5 worm cellular contexts compared by ENCODE assay signal in genomic region chrIV:12086498-12086897, ce11.
TF ChIP-seq lines count a peak whose summit lies in the region.

No protein-coding gene starts in this region.

TF ChIP-seq in whole organism, L1 larva, 84 proteins besides CTCF, POLR2A, EP300 and RAD21 (continues in another document):
- no peak for TF ChIP-seq nhr-28 (tag; optimal IDR thresholded peaks at IDR 0.05; lab: Kevin White, UChicago)
- TF ChIP-seq ces-1 (GFP tag; optimal IDR thresholded peaks at IDR 0.05; lab: Kevin White, UChicago): no peak
- TF ChIP-seq lir-3 (tag; optimal IDR thresholded peaks at IDR 0.05; lab: Kevin White, UChicago; ENCODE audit: poor library complexity): peak; percentile 34
- no peak for TF ChIP-seq efl-3 (GFP tag; optimal IDR thresholded peaks at IDR 0.05; lab: Kevin White, UChicago)
- TF ChIP-seq snu-23 (GFP tag; optimal IDR thresholded peaks at IDR 0.05; lab: Kevin White, UChicago): peak; percentile 80
- peak in 4 of 6 experiments; percentile 41 to 59 (median 48) for TF ChIP-seq elt-3 (tag; optimal IDR thresholded peaks at IDR 0.05; lab: Kevin White, UChicago)
- no peak for TF ChIP-seq nhr-84 (tag; optimal IDR thresholded peaks at IDR 0.05; lab: Kevin White, UChicago)
- TF ChIP-seq hlh-4 (tag; optimal IDR thresholded peaks at IDR 0.05; lab: Kevin White, UChicago): no peak
- TF ChIP-seq C04F5.9 (tag; optimal IDR thresholded peaks at IDR 0.05; lab: Kevin White, UChicago): no peak
- no peak for TF ChIP-seq pax-3 (tag; optimal IDR thresholded peaks at IDR 0.05; lab: Kevin White, UChicago)
- TF ChIP-seq jun-1 (tag; optimal IDR thresholded peaks at IDR 0.05; lab: Kevin White, UChicago): no peak
- peak; percentile 67 for TF ChIP-seq mep-1 (tag; optimal IDR thresholded peaks at IDR 0.05; lab: Kevin White, UChicago)
- TF ChIP-seq pag-3 (tag; optimal IDR thresholded peaks at IDR 0.05; lab: Kevin White, UChicago; ENCODE audit: borderline replicate concordance, insufficient read depth): no peak
- TF ChIP-seq ets-5 (GFP tag; IDR thresholded peaks at IDR 0.05; lab: Robert Waterston, UW): no peak
- TF ChIP-seq ceh-8 (GFP tag; optimal IDR thresholded peaks at IDR 0.05; lab: Kevin White, UChicago): peak; percentile 36
- peak; percentile 56 to 59 for TF ChIP-seq lsy-2 (tag; optimal IDR thresholded peaks at IDR 0.05; lab: Kevin White, UChicago)
- TF ChIP-seq pqm-1 (tag; optimal IDR thresholded peaks at IDR 0.05; lab: Kevin White, UChicago): no peak
- TF ChIP-seq ceh-63 (GFP tag; optimal IDR thresholded peaks at IDR 0.05; lab: Kevin White, UChicago): no peak

TF ChIP-seq in whole organism, L3 larva, 47 proteins besides CTCF, POLR2A, EP300 and RAD21 (continues in another document):
- TF ChIP-seq jun-1 (tag; optimal IDR thresholded peaks at IDR 0.05; lab: Kevin White, UChicago) (no peak), R02D3.7 (tag; optimal IDR thresholded peaks at IDR 0.05; lab: Kevin White, UChicago) (peak; percentile 52), ama-1 (optimal IDR thresholded peaks at IDR 0.05; lab: Kevin White, UChicago) (peak; percentile 71), lin-39 (tag; optimal IDR thresholded peaks at IDR 0.05; lab: Kevin White, UChicago) (peak; percentile 86), lsy-12 (tag; optimal IDR thresholded peaks at IDR 0.05; lab: Kevin White, UChicago) (peak; percentile 84), fos-1 (tag; optimal IDR thresholded peaks at IDR 0.05; lab: Kevin White, UChicago) (no peak), nhr-76 (tag; optimal IDR thresholded peaks at IDR 0.05; lab: Kevin White, UChicago) (peak; percentile 48), nhr-67 (tag; optimal IDR thresholded peaks at IDR 0.05; lab: Kevin White, UChicago) (no peak), pqm-1 (tag; optimal IDR thresholded peaks at IDR 0.05; lab: Kevin White, UChicago) (peak; percentile 16), tbx-2 (tag; optimal IDR thresholded peaks at IDR 0.05; lab: Kevin White, UChicago) (peak; percentile 63), lin-15B (tag; optimal IDR thresholded peaks at IDR 0.05; lab: Kevin White, UChicago) (peak; percentile 19), daf-12 (tag; optimal IDR thresholded peaks at IDR 0.05; lab: Kevin White, UChicago) (no peak), ceh-82 (tag; optimal IDR thresholded peaks at IDR 0.05; lab: Kevin White, UChicago) (no peak), hmg-11 (tag; optimal IDR thresholded peaks at IDR 0.05; lab: Kevin White, UChicago) (peak; percentile 85), nhr-11 (tag; optimal IDR thresholded peaks at IDR 0.05; lab: Kevin White, UChicago) (no peak), nhr-23 (tag; optimal IDR thresholded peaks at IDR 0.05; lab: Kevin White, UChicago) (peak; percentile 63), unc-62 (GFP tag; optimal IDR thresholded peaks at IDR 0.05; lab: Kevin White, UChicago) (no peak), pha-4 (tag; optimal IDR thresholded peaks at IDR 0.05; lab: Kevin White, UChicago) (peak; percentile 82), ztf-11 (tag; optimal IDR thresholded peaks at IDR 0.05; lab: Kevin White, UChicago) (no peak), eor-1 (tag; optimal IDR thresholded peaks at IDR 0.05; lab: Kevin White, UChicago) (no peak)

TF ChIP-seq in whole organism, early embryonic, 17 proteins besides CTCF, POLR2A, EP300 and RAD21:
- peak; percentile 67 for TF ChIP-seq tra-4 (tag; optimal IDR thresholded peaks at IDR 0.05; lab: Kevin White, UChicago)
- 0 out of 2 replicates have a peak, but pooled peaks have one; percentile 25 for TF ChIP-seq tbx-37 (GFP tag; conservative IDR thresholded peaks at IDR 0.05; lab: Robert Waterston, UW)
- peak; percentile 55 for TF ChIP-seq ceh-13 (GFP tag; optimal IDR thresholded peaks at IDR 0.05; lab: Kevin White, UChicago)
- peak; percentile 66 for TF ChIP-seq tbx-11 (GFP tag; IDR thresholded peaks at IDR 0.05; lab: Robert Waterston, UW)
- TF ChIP-seq aly-1 (tag; optimal IDR thresholded peaks at IDR 0.05; lab: Kevin White, UChicago): peak; percentile 85
- peak; percentile 84 for TF ChIP-seq scrt-1 (GFP tag; IDR thresholded peaks at IDR 0.05; lab: Robert Waterston, UW)
- peak; percentile 12 for TF ChIP-seq hnd-1 (tag; optimal IDR thresholded peaks at IDR 0.05; lab: Kevin White, UChicago)
- peak; percentile 66; the same call in 1 of the 2 replicates for TF ChIP-seq flt-1 (GFP tag; IDR thresholded peaks at IDR 0.05; lab: Robert Waterston, UW)
- TF ChIP-seq B0310.2 (tag; optimal IDR thresholded peaks at IDR 0.05; lab: Kevin White, UChicago): peak; percentile 61
- TF ChIP-seq ets-7 (tag; optimal IDR thresholded peaks at IDR 0.05; lab: Kevin White, UChicago): peak; percentile 6
- peak; percentile 76 for TF ChIP-seq sea-1 (GFP tag; conservative IDR thresholded peaks at IDR 0.05; lab: Robert Waterston, UW)
- TF ChIP-seq hmbx-1 (tag; optimal IDR thresholded peaks at IDR 0.05; lab: Kevin White, UChicago): peak; percentile 29
- TF ChIP-seq F13C5.2 (tag; optimal IDR thresholded peaks at IDR 0.05; lab: Kevin White, UChicago): peak; percentile 68
- no peak for TF ChIP-seq ama-1 (optimal IDR thresholded peaks at IDR 0.05; lab: Kevin White, UChicago)
- TF ChIP-seq ceh-36 (tag; optimal IDR thresholded peaks at IDR 0.05; lab: Kevin White, UChicago): peak; percentile 68
- TF ChIP-seq hmg-4 (GFP tag; optimal IDR thresholded peaks at IDR 0.05; lab: Kevin White, UChicago): peak; percentile 74
- peak; percentile 86 for TF ChIP-seq pes-1 (GFP tag; IDR thresholded peaks at IDR 0.05; lab: Robert Waterston, UW)
TF ChIP-seq in whole organism, early embryonic: peak in this region for 16.

TF ChIP-seq in whole organism, midembryonic, 9 proteins besides CTCF, POLR2A, EP300 and RAD21:
- TF ChIP-seq ztf-29 (GFP tag; IDR thresholded peaks at IDR 0.05; lab: Robert Waterston, UW) (peak; percentile 67), ztf-23 (GFP tag; IDR thresholded peaks at IDR 0.05; lab: Robert Waterston, UW) (peak; percentile 77), cog-1 (tag; optimal IDR thresholded peaks at IDR 0.05; lab: Kevin White, UChicago) (peak; percentile 37), T22C8.4 (GFP tag; IDR thresholded peaks at IDR 0.05; lab: Robert Waterston, UW) (peak; percentile 57; the same call in 1 of the 2 replicates), med-1 (GFP tag; optimal IDR thresholded peaks at IDR 0.05; lab: Kevin White, UChicago; ENCODE audit: insufficient read depth) (peak; percentile 50), flt-1 (GFP tag; IDR thresholded peaks at IDR 0.05; lab: Robert Waterston, UW) (peak; percentile 78), klf-2 (GFP tag; conservative IDR thresholded peaks at IDR 0.05; lab: Robert Waterston, UW) (peak; percentile 15; the same call in 1 of the 2 replicates), tab-1 (GFP tag; IDR thresholded peaks at IDR 0.05; lab: Robert Waterston, UW) (peak; percentile 84), ref-1 (GFP tag; conservative IDR thresholded peaks at IDR 0.05; lab: Robert Waterston, UW) (peak; percentile 56; the same call in 1 of the 2 replicates)

TF ChIP-seq in whole organism, young adult, 124 proteins besides CTCF, POLR2A, EP300 and RAD21 (continues in another document):
- TF ChIP-seq cebp-1 (GFP tag; IDR thresholded peaks at IDR 0.05; lab: Robert Waterston, UW) (no peak), cebp-1 (tag; optimal IDR thresholded peaks at IDR 0.05; lab: Kevin White, UChicago) (peak; percentile 79), madf-8 (GFP tag; conservative IDR thresholded peaks at IDR 0.05; lab: Robert Waterston, UW) (0 out of 2 replicates have a peak, but pooled peaks have one; percentile 29), die-1 (tag; optimal IDR thresholded peaks at IDR 0.05; lab: Kevin White, UChicago) (peak; percentile 96), nfya-1 (tag; optimal IDR thresholded peaks at IDR 0.05; lab: Kevin White, UChicago; ENCODE audit: borderline replicate concordance, insufficient read depth) (no peak), lag-1 (GFP tag; IDR thresholded peaks at IDR 0.05; lab: Robert Waterston, UW) (no peak), ztf-25 (GFP tag; IDR thresholded peaks at IDR 0.05; lab: Robert Waterston, UW) (peak; percentile 88), efl-1 (GFP tag; optimal IDR thresholded peaks at IDR 0.05; lab: Kevin White, UChicago) (peak; percentile 41), bed-1 (GFP tag; IDR thresholded peaks at IDR 0.05; lab: Robert Waterston, UW) (no peak), Y95B8A.8 (GFP tag; IDR thresholded peaks at IDR 0.05; lab: Robert Waterston, UW) (peak; percentile 76; the same call in 1 of the 2 replicates), Y53F4B.3 (GFP tag; IDR thresholded peaks at IDR 0.05; lab: Robert Waterston, UW) (peak; percentile 77; the same call in 1 of the 2 replicates), pha-4 (tag; optimal IDR thresholded peaks at IDR 0.05; lab: Kevin White, UChicago) (no peak), tbp1 (GFP tag; optimal IDR thresholded peaks at IDR 0.05; lab: Kevin White, UChicago) (peak; percentile 96), ceh-79 (tag; optimal IDR thresholded peaks at IDR 0.05; lab: Kevin White, UChicago) (peak; percentile 88), mel-28 (tag; optimal IDR thresholded peaks at IDR 0.05; lab: Kevin White, UChicago; ENCODE audit: borderline replicate concordance) (no peak), ccch-3 (GFP tag; optimal IDR thresholded peaks at IDR 0.05; lab: Kevin White, UChicago) (no peak), nhr-120 (GFP tag; IDR thresholded peaks at IDR 0.05; lab: Robert Waterston, UW) (no peak), dox-1 (GFP tag; IDR thresholded peaks at IDR 0.05; lab: Robert Waterston, UW) (peak; percentile 91), athp-1 (tag; optimal IDR thresholded peaks at IDR 0.05; lab: Kevin White, UChicago) (peak; percentile 81), dpff-1 (tag; optimal IDR thresholded peaks at IDR 0.05; lab: Kevin White, UChicago) (peak; percentile 26), rec-8 (tag; optimal IDR thresholded peaks at IDR 0.05; lab: Kevin White, UChicago) (peak; percentile 67 to 92), hlh-12 (tag; optimal IDR thresholded peaks at IDR 0.05; lab: Kevin White, UChicago) (peak; percentile 32), lin-35 (GFP tag; optimal IDR thresholded peaks at IDR 0.05; lab: Kevin White, UChicago) (peak in 2 of 3 experiments; percentile 4 to 13), mxl-1 (tag; optimal IDR thresholded peaks at IDR 0.05; lab: Kevin White, UChicago) (peak; percentile 88), ceh-100 (GFP tag; IDR thresholded peaks at IDR 0.05; lab: Robert Waterston, UW) (peak; percentile 40; the same call in 1 of the 2 replicates), repo-1 (tag; optimal IDR thresholded peaks at IDR 0.05; lab: Kevin White, UChicago) (no peak), ceh-40 (GFP tag; IDR thresholded peaks at IDR 0.05; lab: Robert Waterston, UW) (peak; percentile 30; the same call in 1 of the 2 replicates), tlf-1 (GFP tag; optimal IDR thresholded peaks at IDR 0.05; lab: Kevin White, UChicago) (peak; percentile 79), F39B2.1 (GFP tag; IDR thresholded peaks at IDR 0.05; lab: Robert Waterston, UW) (no peak), egrh-3 (GFP tag; IDR thresholded peaks at IDR 0.05; lab: Robert Waterston, UW) (peak; percentile 59; the same call in 1 of the 2 replicates), ceh-27 (GFP tag; optimal IDR thresholded peaks at IDR 0.05; lab: Kevin White, UChicago) (peak; percentile 86), snpc-1.3 (tag; optimal IDR thresholded peaks at IDR 0.05; lab: Kevin White, UChicago; ENCODE audit: insufficient read depth) (peak; percentile 87), F57C9.4 (tag; optimal IDR thresholded peaks at IDR 0.05; lab: Kevin White, UChicago) (no peak)

Comparison
In these comparisons a context has a peak if more than half of its experiments do, and no peak if none do; other contexts are left out.
1. Of the 8 proteins assayed by ChIP-seq in both whole organism, young adult and whole organism, L1 larva: peak only in whole organism, young adult: snpc-4; only in whole organism, L1 larva: none; in both: dpl-1, efl-1, lin-35, nhr-90 and unc-130; in neither: 1; mixed calls (peak in some experiments, not most) for 1.